Worm (Caenorhabditis elegans): ENCODE results near the gene srx-64.

ce11 chrV:3969664-3970063 lies 40.5 kb downstream of the srx-64 start:
- TF ChIP-seq ama-1 (optimal IDR thresholded peaks at IDR 0.05), result no peak
- no peak for TF ChIP-seq ama-1 (GFP tag; optimal IDR thresholded peaks at IDR 0.05)
- no peak for TF ChIP-seq ceh-79 (tag; optimal IDR thresholded peaks at IDR 0.05)
- no peak for TF ChIP-seq ztf-26 (tag; optimal IDR thresholded peaks at IDR 0.05)
- TF ChIP-seq lsl-1 (GFP tag; optimal IDR thresholded peaks at IDR 0.05), result no peak
- no peak for TF ChIP-seq aptf-3 (GFP tag; IDR thresholded peaks at IDR 0.05)
- TF ChIP-seq madf-6 (GFP tag; IDR thresholded peaks at IDR 0.05), result no peak
- TF ChIP-seq zfh-2 (GFP tag; conservative IDR thresholded peaks at IDR 0.05), result no peak
- no peak for TF ChIP-seq let-526 (GFP tag; IDR thresholded peaks at IDR 0.05)
- no peak for TF ChIP-seq nhr-90 (tag; optimal IDR thresholded peaks at IDR 0.05)
